Worm (Caenorhabditis elegans): ENCODE data around the gene T01D1.3.

T01D1.3 gene

DNA sequence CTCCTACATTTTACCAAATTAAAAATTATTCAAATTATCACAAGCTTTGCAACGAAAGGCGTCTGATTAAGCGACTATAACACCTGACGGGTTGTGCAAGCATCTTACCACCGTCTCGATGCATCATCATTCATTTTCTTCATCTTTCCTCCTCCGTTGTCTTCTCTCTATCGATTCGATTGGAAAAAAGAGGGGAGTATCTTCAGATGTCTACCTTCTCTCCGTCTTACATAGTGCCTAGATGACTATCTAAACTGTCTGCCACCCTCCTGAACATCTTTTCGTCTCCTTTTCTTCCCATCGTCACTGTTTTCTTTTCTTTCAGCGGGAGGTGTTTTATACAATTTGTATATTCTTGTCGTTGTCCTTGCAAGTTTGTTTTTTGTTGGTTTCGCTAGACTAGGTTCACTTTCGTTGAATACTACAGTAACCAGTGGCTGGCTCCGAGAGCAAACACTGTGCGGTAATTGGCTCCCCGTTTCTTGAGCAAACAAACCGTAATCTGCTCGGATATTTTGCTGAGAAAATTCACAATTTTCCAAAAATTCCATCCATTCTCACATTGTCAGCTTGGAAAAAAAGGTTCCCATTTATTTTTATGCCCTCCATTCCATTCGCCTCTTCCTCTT, 16.4 kb downstream of the T01D1.3 start:
- TF ChIP-seq cog-1 (tag; optimal IDR thresholded peaks at IDR 0.05) (peak; percentile 38), T22C8.4 (GFP tag; IDR thresholded peaks at IDR 0.05) (peak; percentile 43; the same call in 1 of the 2 replicates), med-1 (GFP tag; optimal IDR thresholded peaks at IDR 0.05; ENCODE audit: insufficient read depth) (no peak)

DNA sequence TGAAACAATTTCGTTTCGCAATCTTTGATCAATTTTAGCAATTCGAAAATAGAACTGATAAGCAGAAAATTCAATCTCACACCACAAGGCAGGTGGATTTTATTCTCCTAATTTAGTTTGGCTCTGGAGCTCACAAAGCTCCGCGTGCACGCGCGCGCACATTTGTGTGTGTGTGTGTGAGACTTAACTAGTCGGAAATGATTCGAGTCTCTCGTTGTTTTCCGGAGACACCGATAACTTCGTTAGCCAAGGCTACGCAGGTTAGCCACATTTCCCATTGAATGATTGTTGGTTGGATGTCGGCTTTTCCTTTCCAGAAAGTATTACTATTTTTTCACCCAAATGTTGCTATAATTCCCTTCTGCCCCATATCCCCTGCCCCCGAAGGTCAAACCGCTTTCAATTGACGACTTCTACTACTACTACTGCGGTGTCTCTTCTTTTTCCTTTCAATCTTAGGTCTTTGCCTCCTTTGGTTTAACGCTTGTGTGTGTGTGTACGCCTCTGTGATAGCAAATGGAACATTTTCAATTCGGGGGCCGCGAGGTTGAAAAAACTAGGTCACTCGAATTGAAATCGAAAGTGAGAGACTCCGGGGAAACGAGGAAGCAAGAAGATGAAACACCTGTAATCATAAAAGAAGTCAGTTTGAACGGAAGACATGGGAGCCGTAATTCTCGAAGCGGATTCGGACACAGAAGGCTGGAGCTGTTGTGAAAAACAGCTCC, 17.6 kb downstream of the T01D1.3 start:
- no peak for TF ChIP-seq med-1 (GFP tag; optimal IDR thresholded peaks at IDR 0.05; ENCODE audit: insufficient read depth)
- TF ChIP-seq ztf-23 (GFP tag; IDR thresholded peaks at IDR 0.05) = no peak
- TF ChIP-seq tab-1 (GFP tag; IDR thresholded peaks at IDR 0.05) = no peak
- no peak for TF ChIP-seq flt-1 (GFP tag; IDR thresholded peaks at IDR 0.05)
- TF ChIP-seq klf-2 (GFP tag; conservative IDR thresholded peaks at IDR 0.05) = no peak
- no peak for TF ChIP-seq ztf-29 (GFP tag; IDR thresholded peaks at IDR 0.05)
- TF ChIP-seq ref-1 (GFP tag; conservative IDR thresholded peaks at IDR 0.05) = no peak
- TF ChIP-seq cog-1 (tag; optimal IDR thresholded peaks at IDR 0.05) = no peak
- TF ChIP-seq T22C8.4 (GFP tag; IDR thresholded peaks at IDR 0.05) = no peak

DNA sequence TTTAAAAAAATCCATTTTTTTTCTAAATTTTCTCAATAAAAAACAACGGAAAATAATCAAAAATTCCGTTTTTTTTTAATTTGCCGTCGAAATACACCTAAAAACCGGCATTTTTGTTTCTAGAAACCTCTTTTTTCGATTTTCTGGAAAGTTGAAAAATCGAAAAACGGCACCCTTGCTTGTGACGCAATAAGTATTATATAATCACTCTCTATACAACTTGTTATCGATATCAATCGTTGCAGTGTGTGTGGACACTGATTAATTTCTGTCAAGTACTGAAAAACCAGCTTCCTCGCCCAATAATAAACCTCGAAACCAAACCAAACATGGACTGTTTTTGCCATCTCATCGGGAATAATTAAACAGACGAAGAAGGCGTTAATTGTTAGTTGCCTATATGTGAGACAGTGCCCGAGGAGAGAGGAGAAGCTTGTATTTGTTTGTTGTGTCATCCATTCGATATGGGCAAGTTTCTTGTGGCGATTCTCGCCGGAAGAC, 18.7 kb downstream of the T01D1.3 start:
- TF ChIP-seq klf-2 (GFP tag; conservative IDR thresholded peaks at IDR 0.05) = no peak
- TF ChIP-seq ref-1 (GFP tag; conservative IDR thresholded peaks at IDR 0.05) = no peak
- TF ChIP-seq T22C8.4 (GFP tag; IDR thresholded peaks at IDR 0.05) = no peak

DNA sequence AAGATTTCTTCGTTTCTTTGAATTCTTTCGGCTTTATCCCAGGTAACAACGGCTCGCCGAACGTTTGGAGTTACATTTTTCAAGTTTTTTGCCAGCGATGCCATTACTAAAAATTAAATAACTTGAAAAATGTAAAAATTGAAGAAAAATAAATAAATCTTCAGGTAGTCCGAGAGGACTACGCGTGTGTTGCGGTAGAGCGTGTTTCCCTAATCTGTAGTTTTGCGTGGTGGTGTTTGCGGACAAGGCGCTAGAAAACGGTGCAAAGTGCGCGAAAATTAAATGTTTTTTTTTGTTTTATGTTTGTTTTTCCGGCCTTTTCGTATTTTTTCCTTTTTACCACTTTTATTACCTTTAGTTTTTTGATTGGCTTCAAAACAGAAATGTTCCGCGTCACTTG, 19.9 kb downstream of the T01D1.3 start, which contains the start of gene mrpl-28:
Gene mrpl-28, minus strand, starts transcription at position 106 of the 400 bp plus-strand sequence.
- TF ChIP-seq tab-1 (GFP tag; IDR thresholded peaks at IDR 0.05) = no peak
- no peak for TF ChIP-seq flt-1 (GFP tag; IDR thresholded peaks at IDR 0.05)
- TF ChIP-seq ztf-23 (GFP tag; IDR thresholded peaks at IDR 0.05) = 0 out of 2 replicates have a peak, but pooled peaks have one; percentile 25
- no peak for TF ChIP-seq ref-1 (GFP tag; conservative IDR thresholded peaks at IDR 0.05)
- TF ChIP-seq klf-2 (GFP tag; conservative IDR thresholded peaks at IDR 0.05) = no peak
- 0 out of 2 replicates have a peak, but pooled peaks have one; percentile 28 for TF ChIP-seq T22C8.4 (GFP tag; IDR thresholded peaks at IDR 0.05)
- no peak for TF ChIP-seq ztf-29 (GFP tag; IDR thresholded peaks at IDR 0.05)
- no peak for TF ChIP-seq med-1 (GFP tag; optimal IDR thresholded peaks at IDR 0.05; ENCODE audit: insufficient read depth)
- TF ChIP-seq cog-1 (tag; optimal IDR thresholded peaks at IDR 0.05) = peak; percentile 23

DNA sequence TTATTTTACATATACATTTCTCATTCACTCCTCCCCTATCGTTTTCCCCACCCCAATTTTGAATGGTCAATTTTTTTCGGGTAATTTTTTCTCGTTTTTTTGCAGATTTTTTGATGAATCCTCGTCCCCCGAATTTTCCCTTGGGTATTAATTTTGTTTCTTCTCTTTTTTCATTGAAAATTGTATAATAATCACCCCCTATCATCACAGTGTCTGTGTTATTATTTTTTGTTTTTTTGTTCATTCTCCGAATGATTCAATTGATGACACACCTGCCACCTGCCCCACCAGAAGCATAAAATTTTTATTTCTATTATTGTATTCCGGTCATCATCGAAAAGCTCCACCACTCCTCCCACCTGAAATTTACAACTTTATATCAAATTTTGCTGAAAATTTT, 23.5 kb downstream of the T01D1.3 start, which contains the start of gene T25D3.3:
Gene T25D3.3, plus strand, starts transcription at position 301 of the 400 bp plus-strand sequence.
- TF ChIP-seq tab-1 (GFP tag; IDR thresholded peaks at IDR 0.05) (no peak), cog-1 (tag; optimal IDR thresholded peaks at IDR 0.05) (no peak), ztf-23 (GFP tag; IDR thresholded peaks at IDR 0.05) (no peak), flt-1 (GFP tag; IDR thresholded peaks at IDR 0.05) (no peak), T22C8.4 (GFP tag; IDR thresholded peaks at IDR 0.05) (no peak), med-1 (GFP tag; optimal IDR thresholded peaks at IDR 0.05; ENCODE audit: insufficient read depth) (no peak), ztf-29 (GFP tag; IDR thresholded peaks at IDR 0.05) (no peak), klf-2 (GFP tag; conservative IDR thresholded peaks at IDR 0.05) (no peak), ref-1 (GFP tag; conservative IDR thresholded peaks at IDR 0.05) (no peak)

DNA sequence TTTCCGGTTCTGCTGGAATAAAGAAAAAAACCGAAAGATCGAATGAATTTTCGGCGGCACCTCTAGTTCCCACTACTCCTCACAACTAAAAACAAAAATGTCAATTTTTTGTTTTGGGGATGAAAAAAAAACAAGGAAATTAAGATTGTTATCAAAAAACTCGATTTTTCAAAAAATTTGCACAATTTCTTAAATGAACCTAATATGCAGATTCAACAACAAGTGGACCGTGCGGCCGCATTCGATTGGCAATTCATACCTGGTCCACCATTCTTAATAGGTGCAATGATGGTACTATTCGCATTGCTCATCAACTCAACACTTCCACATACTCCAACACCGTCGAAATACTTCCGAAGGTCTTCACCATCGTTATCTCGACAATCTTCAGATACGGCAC, 24.3 kb downstream of the T01D1.3 start:
- TF ChIP-seq T22C8.4 (GFP tag; IDR thresholded peaks at IDR 0.05) = no peak
- no peak for TF ChIP-seq flt-1 (GFP tag; IDR thresholded peaks at IDR 0.05)
- no peak for TF ChIP-seq med-1 (GFP tag; optimal IDR thresholded peaks at IDR 0.05; ENCODE audit: insufficient read depth)
- no peak for TF ChIP-seq cog-1 (tag; optimal IDR thresholded peaks at IDR 0.05)
- no peak for TF ChIP-seq ztf-29 (GFP tag; IDR thresholded peaks at IDR 0.05)
- no peak for TF ChIP-seq klf-2 (GFP tag; conservative IDR thresholded peaks at IDR 0.05)
- no peak for TF ChIP-seq ztf-23 (GFP tag; IDR thresholded peaks at IDR 0.05)
- TF ChIP-seq ref-1 (GFP tag; conservative IDR thresholded peaks at IDR 0.05) = no peak
- no peak for TF ChIP-seq tab-1 (GFP tag; IDR thresholded peaks at IDR 0.05)

DNA sequence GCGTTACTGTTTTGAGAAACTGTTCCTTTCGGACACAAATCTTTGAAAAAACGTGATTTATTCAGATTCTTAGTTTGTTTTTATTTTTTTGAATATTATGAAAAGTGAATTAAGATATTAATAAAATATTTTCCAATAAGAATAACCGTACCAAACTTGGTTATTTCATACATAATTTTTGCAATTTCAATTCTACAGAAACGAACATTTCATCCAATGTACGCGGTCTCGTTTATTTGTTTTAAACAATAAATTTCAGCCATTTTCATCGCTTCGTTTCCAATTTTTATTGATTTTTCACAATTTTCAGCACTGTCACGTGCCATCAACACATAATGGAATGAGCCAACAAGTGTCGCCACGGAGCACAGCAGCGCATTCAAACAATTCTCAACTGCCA, 28.8 kb downstream of the T01D1.3 start, which contains the start of gene T25D3.4:
Gene T25D3.4, plus strand, starts transcription at position 301 of the 400 bp plus-strand sequence.
- TF ChIP-seq ztf-29 (GFP tag; IDR thresholded peaks at IDR 0.05) (no peak), ref-1 (GFP tag; conservative IDR thresholded peaks at IDR 0.05) (no peak), cog-1 (tag; optimal IDR thresholded peaks at IDR 0.05) (no peak), tab-1 (GFP tag; IDR thresholded peaks at IDR 0.05) (no peak), flt-1 (GFP tag; IDR thresholded peaks at IDR 0.05) (no peak), klf-2 (GFP tag; conservative IDR thresholded peaks at IDR 0.05) (no peak)

DNA sequence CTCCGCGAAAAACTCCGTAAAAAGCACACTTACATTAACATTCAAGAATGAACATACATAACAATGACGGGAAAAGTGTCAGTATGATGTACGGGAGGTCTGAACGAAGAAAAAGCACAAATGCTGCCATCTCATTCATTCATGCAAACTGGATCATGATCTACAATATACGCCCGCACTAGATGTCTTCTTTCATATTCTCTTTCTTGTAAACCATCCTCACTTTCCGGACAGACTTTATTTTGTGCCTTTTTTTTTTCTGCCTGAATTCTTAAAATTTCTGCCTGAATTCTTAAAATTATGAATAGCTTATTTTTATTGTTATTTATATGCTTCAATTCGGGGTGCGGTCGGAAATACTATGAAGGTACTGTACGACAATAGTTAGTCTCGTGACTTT, 40.6 kb downstream of the T01D1.3 start, which contains the start of gene K10B4.1:
Gene K10B4.1, plus strand, starts transcription at position 301 of the 400 bp plus-strand sequence.
- TF ChIP-seq tab-1 (GFP tag; IDR thresholded peaks at IDR 0.05) = no peak
- no peak for TF ChIP-seq ztf-23 (GFP tag; IDR thresholded peaks at IDR 0.05)
- no peak for TF ChIP-seq ztf-29 (GFP tag; IDR thresholded peaks at IDR 0.05)
- TF ChIP-seq med-1 (GFP tag; optimal IDR thresholded peaks at IDR 0.05; ENCODE audit: insufficient read depth) = no peak
- TF ChIP-seq cog-1 (tag; optimal IDR thresholded peaks at IDR 0.05) = no peak
- no peak for TF ChIP-seq flt-1 (GFP tag; IDR thresholded peaks at IDR 0.05)
- no peak for TF ChIP-seq ref-1 (GFP tag; conservative IDR thresholded peaks at IDR 0.05)
- TF ChIP-seq T22C8.4 (GFP tag; IDR thresholded peaks at IDR 0.05) = no peak
- TF ChIP-seq klf-2 (GFP tag; conservative IDR thresholded peaks at IDR 0.05) = no peak

DNA sequence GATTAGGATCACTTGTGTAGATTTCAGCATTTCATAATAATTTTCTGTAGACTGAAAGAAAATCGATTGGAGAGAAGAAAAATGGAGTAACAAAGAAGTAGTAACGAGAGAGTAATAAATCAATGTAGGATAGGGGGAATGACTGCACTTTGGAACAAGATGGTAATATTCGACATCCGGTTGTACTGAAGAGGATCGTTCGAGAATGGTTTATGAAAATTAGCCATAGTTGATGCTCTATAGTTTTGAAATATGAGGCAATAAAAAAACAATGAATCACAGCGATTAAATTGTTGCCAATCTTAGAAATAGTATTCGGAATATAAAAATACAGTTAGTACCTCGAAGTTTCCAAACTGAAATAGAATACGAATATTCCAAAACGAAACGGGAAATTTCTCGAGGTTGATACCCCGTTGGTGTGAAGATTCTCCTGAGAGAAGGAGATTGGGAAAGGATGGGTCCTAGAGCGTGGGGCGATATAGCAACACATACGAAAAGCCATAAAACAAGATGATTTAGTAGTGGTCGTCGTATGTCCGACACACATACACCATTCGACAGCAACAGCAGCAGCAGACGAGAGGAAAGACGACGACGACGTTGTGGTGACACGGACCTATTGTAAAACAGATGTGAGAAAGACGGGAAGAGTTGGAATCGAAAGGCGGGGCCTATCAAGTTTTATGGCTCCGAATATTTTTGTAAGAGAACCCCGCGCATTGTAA, 42.1 kb downstream of the T01D1.3 start, which contains the start of gene cwn-1:
Gene cwn-1, minus strand, starts transcription at position 51 of the 728 bp plus-strand sequence.
- TF ChIP-seq ref-1 (GFP tag; conservative IDR thresholded peaks at IDR 0.05) (no peak), klf-2 (GFP tag; conservative IDR thresholded peaks at IDR 0.05) (no peak), ztf-23 (GFP tag; IDR thresholded peaks at IDR 0.05) (no peak), flt-1 (GFP tag; IDR thresholded peaks at IDR 0.05) (no peak), ztf-29 (GFP tag; IDR thresholded peaks at IDR 0.05) (no peak), tab-1 (GFP tag; IDR thresholded peaks at IDR 0.05) (no peak), med-1 (GFP tag; optimal IDR thresholded peaks at IDR 0.05; ENCODE audit: insufficient read depth) (no peak), T22C8.4 (GFP tag; IDR thresholded peaks at IDR 0.05) (no peak), cog-1 (tag; optimal IDR thresholded peaks at IDR 0.05) (no peak)
